Fruit fly (Drosophila melanogaster) whole organism, embryonic: Measurements from ENCODE around the gene CG14154.
A peak's percentile ranks its signal among the peaks of the same experiment; 100 is the strongest.

Experiments
- BEAF-32 ChIP-seq: fragments of 200-800 bp; sonication (Bioruptor generic); optimal IDR thresholded peaks from 3 replicates; lab custom pipeline; 2017; ENCODE audit warnings: missing biosample characterization, missing genetic modification characterization, mild to moderate bottlenecking, moderate library complexity, missing genetic modification reagents
- Blimp-1 ChIP-seq: fragments of 200-800 bp; sonication (Bioruptor generic); optimal IDR thresholded peaks from 3 replicates; lab custom pipeline; 2018; ENCODE audit warnings: missing biosample characterization, missing genetic modification characterization, mild to moderate bottlenecking, moderate library complexity, missing genetic modification reagents
- CG10543 ChIP-seq: fragments of 200-800 bp; sonication (Bioruptor generic); optimal IDR thresholded peaks from 3 replicates; lab custom pipeline; 2017; ENCODE audit warnings: missing biosample characterization, mild to moderate bottlenecking, missing genetic modification characterization, moderate library complexity
- CG10979 ChIP-seq: fragments of 200-800 bp; sonication (Bioruptor generic); optimal IDR thresholded peaks from 2 replicates; lab custom pipeline; 2018; ENCODE audit warnings: missing biosample characterization, mild to moderate bottlenecking, missing genetic modification characterization, moderate library complexity
- CG13894 ChIP-seq: fragments of 200-800 bp; sonication (Bioruptor generic); optimal IDR thresholded peaks from 3 replicates; lab custom pipeline; 2018; ENCODE audit warnings: missing biosample characterization, mild to moderate bottlenecking, missing genetic modification characterization, moderate library complexity
- CG14667 ChIP-seq: fragments of 200-800 bp; sonication (Bioruptor generic); IDR thresholded peaks from 2 replicates; pipeline ENCODE4 v1.3.6; 2022; ENCODE audit warnings: missing biosample characterization, missing genetic modification characterization
- CG1602 ChIP-seq: fragments of 200-800 bp; sonication (Bioruptor generic); optimal IDR thresholded peaks from 3 replicates; lab custom pipeline; 2016; ENCODE audit warnings: missing biosample characterization, missing genetic modification characterization
- CG16779 ChIP-seq: fragments of 200-800 bp; sonication (Bioruptor generic); IDR thresholded peaks from 2 replicates; pipeline ENCODE4 v1.3.6; 2022; ENCODE audit warnings: missing biosample characterization, missing genetic modification characterization
- CG17829 ChIP-seq: fragments of 200-800 bp; optimal IDR thresholded peaks from 2 replicates; lab custom pipeline; 2019; ENCODE audit warnings: missing biosample characterization, mild to moderate bottlenecking, missing genetic modification characterization, moderate library complexity
- CG2712 ChIP-seq: fragments of 200-800 bp; optimal IDR thresholded peaks from 3 replicates; lab custom pipeline; 2019; ENCODE audit warnings: missing biosample characterization, mild to moderate bottlenecking, missing genetic modification characterization, moderate library complexity
- CG3065 ChIP-seq: fragments of 200-800 bp; sonication (Bioruptor generic); optimal IDR thresholded peaks from 2 replicates; lab custom pipeline; 2016; ENCODE audit warnings: missing biosample characterization, missing genetic modification characterization
- CG33557 ChIP-seq: fragments of 200-800 bp; sonication (Bioruptor generic); optimal IDR thresholded peaks from 2 replicates; lab custom pipeline; 2019; ENCODE audit warnings: missing biosample characterization, mild to moderate bottlenecking, missing genetic modification characterization, moderate library complexity
- CG4707 ChIP-seq: fragments of 200-800 bp; sonication (Bioruptor generic); optimal IDR thresholded peaks from 2 replicates; lab custom pipeline; 2018; ENCODE audit warnings: missing biosample characterization, mild to moderate bottlenecking, missing genetic modification characterization, moderate library complexity
- CG5180 ChIP-seq: fragments of 200-800 bp; sonication (Bioruptor generic); optimal IDR thresholded peaks from 3 replicates; lab custom pipeline; 2017; ENCODE audit warnings: missing biosample characterization, missing genetic modification characterization, mild to moderate bottlenecking, moderate library complexity, missing genetic modification reagents
- CG7372 ChIP-seq: fragments of 200-800 bp; sonication (Bioruptor generic); IDR thresholded peaks from 2 replicates; pipeline ENCODE4 v1.3.6; 2022; ENCODE audit warnings: missing biosample characterization, missing genetic modification characterization
- CG7963 ChIP-seq: fragments of 200-800 bp; sonication (Bioruptor generic); IDR thresholded peaks from 3 replicates; pipeline ENCODE4 v1.3.6; 2022; ENCODE audit warnings: missing biosample characterization, missing genetic modification characterization; ENCODE audit not compliant: partially characterized antibody
- CG8281 ChIP-seq: fragments of 200-800 bp; sonication (Bioruptor generic); optimal IDR thresholded peaks from 2 replicates; lab custom pipeline; 2018; ENCODE audit warnings: missing biosample characterization, mild to moderate bottlenecking, missing genetic modification characterization, moderate library complexity
- CG8359 ChIP-seq: fragments of 200-800 bp; sonication (Bioruptor generic); optimal IDR thresholded peaks from 2 replicates; lab custom pipeline; 2017; ENCODE audit warnings: missing biosample characterization, mild to moderate bottlenecking, missing genetic modification characterization, borderline replicate concordance
- E2f2 ChIP-seq: fragments of 200-800 bp; sonication (Bioruptor generic); IDR thresholded peaks from 2 replicates; pipeline ENCODE4 v1.3.6; 2022; ENCODE audit warnings: missing biosample characterization, missing genetic modification characterization
- Fer2 ChIP-seq: fragments of 200-800 bp; sonication (Bioruptor generic); optimal IDR thresholded peaks from 2 replicates; lab custom pipeline; 2018; ENCODE audit warnings: missing biosample characterization, mild to moderate bottlenecking, missing genetic modification characterization, moderate library complexity
- HLH4C ChIP-seq: fragments of 200-800 bp; sonication (Bioruptor generic); IDR thresholded peaks from 3 replicates; pipeline ENCODE4 v1.3.6; 2022; ENCODE audit warnings: missing biosample characterization, missing genetic modification characterization; ENCODE audit not compliant: partially characterized antibody
- HLHmδ ChIP-seq: fragments of 200-800 bp; sonication (Bioruptor generic); optimal IDR thresholded peaks from 2 replicates; lab custom pipeline; 2018; ENCODE audit warnings: missing biosample characterization, mild to moderate bottlenecking, missing genetic modification characterization, moderate library complexity
- Hmr ChIP-seq: fragments of 200-800 bp; sonication (Bioruptor generic); optimal IDR thresholded peaks from 3 replicates; lab custom pipeline; 2017; ENCODE audit warnings: mild to moderate bottlenecking, missing biosample characterization, missing genetic modification reagents, missing genetic modification characterization
- Hr39 ChIP-seq: fragments of >200 bp; optimal IDR thresholded peaks from 2 replicates; lab custom pipeline; 2017
- Hsf ChIP-seq: fragments of 200-800 bp; sonication (Bioruptor generic); optimal IDR thresholded peaks from 3 replicates; lab custom pipeline; 2016; ENCODE audit warnings: missing biosample characterization, missing genetic modification characterization
- Lhr ChIP-seq: fragments of 200-800 bp; sonication (Bioruptor generic); optimal IDR thresholded peaks from 3 replicates; lab custom pipeline; 2017; ENCODE audit warnings: mild to moderate bottlenecking, missing biosample characterization, missing genetic modification reagents, missing genetic modification characterization
- NC2β ChIP-seq: fragments of 200-800 bp; sonication (Bioruptor generic); optimal IDR thresholded peaks from 2 replicates; lab custom pipeline; 2016; ENCODE audit warnings: missing biosample characterization, missing genetic modification characterization
- Nf-YC ChIP-seq: fragments of 200-800 bp; optimal IDR thresholded peaks from 3 replicates; lab custom pipeline; 2019; ENCODE audit warnings: missing biosample characterization, mild to moderate bottlenecking, missing genetic modification characterization, moderate library complexity
- Rx ChIP-seq: fragments of 200-800 bp; sonication (Bioruptor generic); IDR thresholded peaks from 2 replicates; pipeline ENCODE4 v1.3.6; 2022; ENCODE audit warnings: missing biosample characterization, missing genetic modification characterization
- Sin3A ChIP-seq: fragments of >200 bp; optimal IDR thresholded peaks from 2 replicates; lab custom pipeline; 2018
- YL-1 ChIP-seq: fragments of 200-800 bp; sonication (Bioruptor generic); optimal IDR thresholded peaks from 3 replicates; lab custom pipeline; 2017; ENCODE audit warnings: missing biosample characterization, mild to moderate bottlenecking, missing genetic modification characterization
- abd-A ChIP-seq: fragments of 200-800 bp; sonication (Bioruptor generic); optimal IDR thresholded peaks from 3 replicates; lab custom pipeline; 2019; ENCODE audit warnings: missing biosample characterization, mild to moderate bottlenecking, missing genetic modification characterization, moderate library complexity
- bbx ChIP-seq: fragments of 200-800 bp; sonication (Bioruptor generic); IDR thresholded peaks from 2 replicates; pipeline ENCODE4 v1.3.6; 2022; ENCODE audit warnings: missing biosample characterization, missing genetic modification characterization; ENCODE audit not compliant: partially characterized antibody
- dysf ChIP-seq: fragments of 200-800 bp; sonication (Bioruptor generic); IDR thresholded peaks from 3 replicates; pipeline ENCODE4 v1.3.6; 2022; ENCODE audit warnings: missing biosample characterization, missing genetic modification characterization
- emc ChIP-seq: fragments of 200-800 bp; sonication (Bioruptor generic); optimal IDR thresholded peaks from 2 replicates; lab custom pipeline; 2016; ENCODE audit warnings: missing biosample characterization, missing genetic modification characterization
- esg ChIP-seq: fragments of 200-800 bp; sonication (Bioruptor generic); conservative IDR thresholded peaks from 2 replicates; pipeline ENCODE4 v1.3.6; 2022; ENCODE audit warnings: missing biosample characterization, missing genetic modification characterization
- hth ChIP-seq: fragments of >200 bp; optimal IDR thresholded peaks from 2 replicates; lab custom pipeline; 2017; ENCODE audit warnings: inconsistent platforms
- mam ChIP-seq: fragments of 200-800 bp; sonication (Bioruptor generic); optimal IDR thresholded peaks from 3 replicates; lab custom pipeline; 2016; ENCODE audit warnings: missing biosample characterization, missing genetic modification characterization
- nerfin-2 ChIP-seq: fragments of 200-800 bp; sonication (Bioruptor generic); IDR thresholded peaks from 2 replicates; pipeline ENCODE4 v1.3.6; 2022; ENCODE audit warnings: missing biosample characterization, missing genetic modification characterization; ENCODE audit not compliant: partially characterized antibody
- rib ChIP-seq: fragments of 200-800 bp; sonication (Bioruptor generic); IDR thresholded peaks from 2 replicates; pipeline ENCODE4 v1.3.6; 2022; ENCODE audit warnings: missing biosample characterization, missing genetic modification characterization
- sd ChIP-seq: fragments of 200-800 bp; sonication (Bioruptor generic); optimal IDR thresholded peaks from 3 replicates; lab custom pipeline; 2018; ENCODE audit warnings: missing biosample characterization, mild to moderate bottlenecking, missing genetic modification characterization, moderate library complexity
- shn ChIP-seq: fragments of 200-800 bp; sonication (Bioruptor generic); optimal IDR thresholded peaks from 3 replicates; lab custom pipeline; 2016; ENCODE audit warnings: missing biosample characterization, missing genetic modification characterization
- slou ChIP-seq: fragments of 200-800 bp; sonication (Bioruptor generic); optimal IDR thresholded peaks from 3 replicates; lab custom pipeline; 2016; ENCODE audit warnings: missing biosample characterization, missing genetic modification characterization
- ssp ChIP-seq: fragments of 200-800 bp; sonication (Bioruptor generic); IDR thresholded peaks from 2 replicates; pipeline ENCODE4 v1.3.6; 2022; ENCODE audit warnings: missing biosample characterization, missing genetic modification characterization
- sug ChIP-seq: fragments of 200-800 bp; optimal IDR thresholded peaks from 2 replicates; lab custom pipeline; 2019; ENCODE audit warnings: missing biosample characterization, mild to moderate bottlenecking, missing genetic modification characterization, moderate library complexity
- tup ChIP-seq: fragments of 200-800 bp; sonication (Bioruptor generic); optimal IDR thresholded peaks from 2 replicates; lab custom pipeline; 2016; ENCODE audit warnings: missing biosample characterization, mild to moderate bottlenecking, missing genetic modification characterization, moderate library complexity
- unc-4 ChIP-seq: fragments of 200-800 bp; sonication (Bioruptor generic); IDR thresholded peaks from 2 replicates; pipeline ENCODE4 v1.3.6; 2022; ENCODE audit warnings: missing biosample characterization, missing genetic modification characterization; ENCODE audit not compliant: partially characterized antibody
- vnd ChIP-seq: fragments of 200-800 bp; sonication (Bioruptor generic); IDR thresholded peaks from 3 replicates; pipeline ENCODE4 v1.3.6; 2022; ENCODE audit warnings: missing biosample characterization, missing genetic modification characterization; ENCODE audit not compliant: partially characterized antibody

Gene CG14154

DNA sequence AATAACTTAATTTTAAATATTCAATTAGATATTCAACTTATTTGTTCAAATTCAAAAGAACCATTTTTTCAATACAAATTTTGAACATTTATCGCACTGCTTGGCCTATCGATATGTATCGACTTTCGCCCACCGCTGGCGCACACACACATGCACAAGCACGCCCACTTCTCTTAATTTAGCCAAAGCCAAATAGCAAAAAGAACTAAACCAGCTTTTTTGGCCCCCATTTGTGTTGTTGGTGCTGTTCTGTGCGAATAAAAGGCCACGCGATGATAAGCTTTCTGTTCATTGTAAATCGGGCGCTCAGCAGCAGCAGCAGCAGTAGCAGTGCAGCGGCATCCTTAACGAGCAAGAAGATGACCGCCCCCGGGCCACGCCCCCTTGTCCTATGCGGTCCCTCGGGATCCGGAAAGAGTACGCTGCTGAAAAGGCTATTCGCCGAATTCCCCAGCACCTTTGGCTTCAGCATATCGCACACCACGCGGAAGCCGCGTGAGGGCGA lies 49.3 kb downstream of the CG14154 start, which contains the start of gene CG11811 (continued):
- TF ChIP-seq bbx (GFP tag; lab: Robert Waterston, UW) (peak; percentile 83), CG17829 (tag; lab: Kevin White, UChicago) (peak; percentile 21), unc-4 (GFP tag; lab: Robert Waterston, UW) (peak; percentile 80), Nf-YC (tag; lab: Kevin White, UChicago) (peak; percentile 29), CG1602 (GFP tag; lab: Kevin White, UChicago) (no peak), CG14667 (GFP tag; lab: Robert Waterston, UW) (no peak), CG3065 (GFP tag; lab: Kevin White, UChicago) (peak; percentile 93), shn (GFP tag; lab: Kevin White, UChicago) (peak; percentile 22), nerfin-2 (GFP tag; lab: Robert Waterston, UW) (peak; percentile 68; the same call in 1 of the 2 replicates), CG10543 (GFP tag; lab: Kevin White, UChicago) (peak; percentile 22), ssp (no peak), slou (no peak), mam (GFP tag; lab: Kevin White, UChicago) (no peak), Sin3A (lab: Kevin White, UChicago) (no peak), emc (GFP tag; lab: Kevin White, UChicago) (no peak), Blimp-1 (no peak), E2f2 (peak; percentile 75), CG7963 (peak; percentile 69), abd-A (no peak), rib (0 out of 2 replicates have a peak, but pooled peaks have one; percentile 45), tup (GFP tag; lab: Kevin White, UChicago) (no peak), sug (peak; percentile 62), Hr39 (lab: Kevin White, UChicago) (no peak), CG33557 (no peak), HLH4C (GFP tag; lab: Robert Waterston, UW) (peak; percentile 75), CG10979 (no peak), hth (no peak), YL-1 (GFP tag; lab: Kevin White, UChicago) (peak; percentile 77), HLHmδ (no peak), sd (tag; lab: Kevin White, UChicago) (peak; percentile 42), Fer2 (tag; lab: Kevin White, UChicago) (no peak), BEAF-32 (GFP tag; lab: Kevin White, UChicago) (peak; percentile 85), Hsf (GFP tag; lab: Kevin White, UChicago) (no peak), Hmr (GFP tag; lab: Kevin White, UChicago) (no peak), NC2β (no peak), CG4707 (GFP tag; lab: Kevin White, UChicago) (no peak), dysf (GFP tag; lab: Robert Waterston, UW) (no peak), CG13894 (tag; lab: Kevin White, UChicago) (peak; percentile 69), Rx (GFP tag; lab: Robert Waterston, UW) (no peak), CG2712 (tag; lab: Kevin White, UChicago) (peak; percentile 7), CG8359 (GFP tag; lab: Kevin White, UChicago) (no peak), esg (GFP tag; lab: Robert Waterston, UW) (no peak), Lhr (GFP tag; lab: Kevin White, UChicago) (peak; percentile 29), CG16779 (GFP tag; lab: Robert Waterston, UW) (no peak), CG7372 (no peak), CG8281 (tag; lab: Kevin White, UChicago) (no peak), vnd (peak; percentile 60; the same call in 2 of the 3 replicates), CG5180 (no peak)
